Worm (Caenorhabditis elegans) whole organism, young adult: ENCODE measurements around the gene gst-7.

Source experiments
- F22D6.2 ChIP-seq: sonication (generic microtip); optimal IDR thresholded peaks from 2 replicates; lab custom pipeline; 2016; ENCODE audit warnings: mild to moderate bottlenecking, missing genetic modification characterization, missing compliant biosample characterization
- F23B12.7 ChIP-seq: sonication (generic microtip); optimal IDR thresholded peaks from 2 replicates; lab custom pipeline; 2017; ENCODE audit warnings: missing genetic modification characterization, mild to moderate bottlenecking, missing compliant biosample characterization, antibody characterized with exemption, moderate library complexity; ENCODE audit not compliant: insufficient read depth
- F49E8.2 ChIP-seq: sonication (generic microtip); optimal IDR thresholded peaks from 3 replicates; lab custom pipeline; 2017; ENCODE audit warnings: missing genetic modification characterization, mild to moderate bottlenecking, missing compliant biosample characterization, antibody characterized with exemption, moderate library complexity; ENCODE audit not compliant: insufficient read depth
- K12H6.12 ChIP-seq: fragments of 200-800 bp; sonication (Bioruptor generic); optimal IDR thresholded peaks from 2 replicates; lab custom pipeline; 2018; ENCODE audit warnings: mild to moderate bottlenecking, missing genetic modification characterization, missing compliant biosample characterization
- Y53G8AR.9 ChIP-seq: fragments of 200-800 bp; sonication (Bioruptor generic); conservative IDR thresholded peaks from 2 replicates; pipeline ENCODE4 v1.3.6; 2022; ENCODE audit warnings: missing genetic modification reagents, missing genetic modification characterization, missing compliant biosample characterization
- ZK185.1 ChIP-seq: sonication (generic microtip); optimal IDR thresholded peaks from 2 replicates; lab custom pipeline; 2016; ENCODE audit warnings: mild to moderate bottlenecking, missing genetic modification characterization, missing compliant biosample characterization; ENCODE audit not compliant: poor library complexity, severe bottlenecking
- ama-1 ChIP-seq, 3 experiments: fragments of 150-350 bp in 1 of 3; sonication (generic microtip) in 2 of 3; optimal IDR thresholded peaks; 2 replicates each; lab custom pipeline; 2014 to 2018; ENCODE audit warnings: missing biosample characterization in 2 of 3, missing genetic modification characterization in 2 of 3, missing genetic modification reagents in 2 of 3
- attf-3 ChIP-seq: fragments of 200-800 bp; sonication (Bioruptor generic); conservative IDR thresholded peaks from 2 replicates; pipeline ENCODE4 v1.3.6; 2022; ENCODE audit warnings: missing genetic modification reagents, missing genetic modification characterization, missing compliant biosample characterization
- attf-5 ChIP-seq: fragments of 200-800 bp; sonication (Bioruptor generic); optimal IDR thresholded peaks from 2 replicates; lab custom pipeline; 2018; ENCODE audit warnings: mild to moderate bottlenecking, missing genetic modification characterization, missing compliant biosample characterization
- bed-2 ChIP-seq: fragments of 200-800 bp; sonication (Bioruptor generic); IDR thresholded peaks from 2 replicates; pipeline ENCODE4 v1.3.6; 2022; ENCODE audit warnings: missing genetic modification reagents, missing genetic modification characterization, missing compliant biosample characterization
- cebp-1 ChIP-seq, 2 experiments: fragments of 200-800 bp in 1 of 2; sonication (Bioruptor generic) in 1 of 2; sonication (generic microtip) in 1 of 2; IDR thresholded peaks in 1 of 2; optimal IDR thresholded peaks in 1 of 2; 2 replicates each; pipeline versions ENCODE4 v1.3.6 to Lab custom; 2017 to 2022; ENCODE audit warnings: missing compliant biosample characterization in 2 of 2, missing genetic modification characterization in 2 of 2, mild to moderate bottlenecking in 1 of 2, missing genetic modification reagents in 1 of 2, moderate library complexity in 1 of 2
- ceh-27 ChIP-seq: fragments of 200-800 bp; sonication (Bioruptor generic); optimal IDR thresholded peaks from 2 replicates; lab custom pipeline; 2018; ENCODE audit warnings: mild to moderate bottlenecking, missing genetic modification characterization, moderate library complexity, missing compliant biosample characterization
- ceh-91 ChIP-seq: fragments of 200-800 bp; sonication (Bioruptor generic); IDR thresholded peaks from 2 replicates; pipeline ENCODE4 v1.3.6; 2022; ENCODE audit warnings: missing genetic modification reagents, missing genetic modification characterization, missing compliant biosample characterization
- chd-7 ChIP-seq: sonication (generic microtip); optimal IDR thresholded peaks from 2 replicates; lab custom pipeline; 2016; ENCODE audit warnings: mild to moderate bottlenecking, missing genetic modification characterization, moderate library complexity, missing compliant biosample characterization
- dpff-1 ChIP-seq: sonication (generic microtip); optimal IDR thresholded peaks from 2 replicates; lab custom pipeline; 2017; ENCODE audit warnings: mild to moderate bottlenecking, missing genetic modification characterization, missing compliant biosample characterization
- dpl-1 ChIP-seq: fragments of 150-350 bp; optimal IDR thresholded peaks from 2 replicates; lab custom pipeline; 2014; ENCODE audit warnings: missing biosample characterization, missing genetic modification reagents, missing genetic modification characterization
- efl-1 ChIP-seq: fragments of 150-350 bp; optimal IDR thresholded peaks from 2 replicates; lab custom pipeline; 2014; ENCODE audit warnings: missing biosample characterization, missing genetic modification reagents, missing genetic modification characterization
- ekl-4 ChIP-seq: fragments of 200-800 bp; sonication (Bioruptor generic); IDR thresholded peaks from 2 replicates; pipeline ENCODE4 v1.3.6; 2022; ENCODE audit warnings: missing genetic modification reagents, missing genetic modification characterization, missing compliant biosample characterization
- ets-4 ChIP-seq: fragments of 200-800 bp; sonication (Bioruptor generic); optimal IDR thresholded peaks from 2 replicates; lab custom pipeline; 2018; ENCODE audit warnings: mild to moderate bottlenecking, missing genetic modification characterization, missing compliant biosample characterization
- gei-17 ChIP-seq: fragments of 200-800 bp; sonication (Bioruptor generic); optimal IDR thresholded peaks from 2 replicates; lab custom pipeline; 2018; ENCODE audit warnings: mild to moderate bottlenecking, missing genetic modification characterization, missing compliant biosample characterization
- hmg-20 ChIP-seq: fragments of 200-800 bp; sonication (Bioruptor generic); IDR thresholded peaks from 2 replicates; pipeline ENCODE4 v1.3.6; 2022; ENCODE audit warnings: missing genetic modification reagents, missing genetic modification characterization, missing compliant biosample characterization
- hsf-1 ChIP-seq: fragments of 200-800 bp; sonication (Bioruptor generic); IDR thresholded peaks from 2 replicates; pipeline ENCODE4 v1.3.6; 2022; ENCODE audit warnings: missing genetic modification reagents, missing genetic modification characterization, missing compliant biosample characterization
- lin-35 ChIP-seq, 3 experiments: fragments of 150-350 bp in 2 of 3; sonication (generic microtip) in 1 of 3; optimal IDR thresholded peaks; 2 replicates each; lab custom pipeline; 2014 to 2018; ENCODE audit warnings: missing biosample characterization in 3 of 3, missing genetic modification characterization in 3 of 3, missing genetic modification reagents in 3 of 3
- lin-40 ChIP-seq: sonication (generic microtip); optimal IDR thresholded peaks from 2 replicates; lab custom pipeline; 2016; ENCODE audit warnings: missing genetic modification characterization, mild to moderate bottlenecking, missing compliant biosample characterization, missing genotype, missing genetic modification reagents
- lin-54 ChIP-seq: fragments of 200-800 bp; sonication (Bioruptor generic); optimal IDR thresholded peaks from 2 replicates; lab custom pipeline; 2018; ENCODE audit warnings: mild to moderate bottlenecking, missing genetic modification characterization, missing compliant biosample characterization
- lsy-27 ChIP-seq: sonication (generic microtip); optimal IDR thresholded peaks from 2 replicates; lab custom pipeline; 2017; ENCODE audit warnings: missing genetic modification characterization, mild to moderate bottlenecking, missing compliant biosample characterization, antibody characterized with exemption, missing genotype, borderline replicate concordance; ENCODE audit not compliant: insufficient read depth
- madf-10 ChIP-seq: sonication (generic microtip); optimal IDR thresholded peaks from 2 replicates; lab custom pipeline; 2016; ENCODE audit warnings: mild to moderate bottlenecking, missing genetic modification characterization, missing compliant biosample characterization
- madf-6 ChIP-seq: fragments of 200-800 bp; sonication (Bioruptor generic); IDR thresholded peaks from 2 replicates; pipeline ENCODE4 v1.3.6; 2022; ENCODE audit warnings: missing genetic modification reagents, missing genetic modification characterization, missing compliant biosample characterization
- madf-8 ChIP-seq: fragments of 200-800 bp; sonication (Bioruptor generic); conservative IDR thresholded peaks from 2 replicates; pipeline ENCODE4 v1.3.6; 2022; ENCODE audit warnings: missing genetic modification reagents, missing genetic modification characterization, missing compliant biosample characterization
- nfya-2 ChIP-seq: fragments of 200-800 bp; sonication (Bioruptor generic); IDR thresholded peaks from 2 replicates; pipeline ENCODE4 v1.3.6; 2022; ENCODE audit warnings: missing genetic modification reagents, missing genetic modification characterization, missing compliant biosample characterization
- nfyb-1 ChIP-seq: fragments of 200-800 bp; sonication (Bioruptor generic); IDR thresholded peaks from 2 replicates; pipeline ENCODE4 v1.3.6; 2022; ENCODE audit warnings: missing genetic modification reagents, missing genetic modification characterization, missing compliant biosample characterization
- nhr-80 ChIP-seq: sonication (generic microtip); optimal IDR thresholded peaks from 2 replicates; lab custom pipeline; 2016; ENCODE audit warnings: missing genetic modification characterization, missing compliant biosample characterization
- pbrm-1 ChIP-seq: fragments of 200-800 bp; sonication (Bioruptor generic); IDR thresholded peaks from 2 replicates; pipeline ENCODE4 v1.3.6; 2022; ENCODE audit warnings: missing genetic modification reagents, missing genetic modification characterization, missing compliant biosample characterization
- pha-4 ChIP-seq: fragments of 150-350 bp; sonication (generic microtip); optimal IDR thresholded peaks from 2 replicates; lab custom pipeline; 2014; ENCODE audit warnings: missing biosample characterization, missing genetic modification reagents, missing genetic modification characterization
- rcor-1 ChIP-seq: fragments of 200-800 bp; sonication (Bioruptor generic); IDR thresholded peaks from 2 replicates; pipeline ENCODE4 v1.3.6; 2022; ENCODE audit warnings: missing genetic modification reagents, missing genetic modification characterization, missing compliant biosample characterization
- repo-1 ChIP-seq: sonication (generic microtip); optimal IDR thresholded peaks from 2 replicates; lab custom pipeline; 2017; ENCODE audit warnings: mild to moderate bottlenecking, missing genetic modification characterization, missing compliant biosample characterization
- rpc-1 ChIP-seq, 2 experiments: fragments of 150-350 bp in 1 of 2; sonication (generic microtip) in 1 of 2; optimal IDR thresholded peaks; 2 replicates each; lab custom pipeline; 2014 to 2018; ENCODE audit warnings: missing biosample characterization in 1 of 2, missing genetic modification characterization in 1 of 2, missing genetic modification reagents in 1 of 2, missing genotype in 1 of 2
- sea-2 ChIP-seq: fragments of 200-800 bp; sonication (Bioruptor generic); IDR thresholded peaks from 2 replicates; pipeline ENCODE4 v1.3.6; 2022; ENCODE audit warnings: missing genetic modification characterization, missing compliant biosample characterization
- snpc-1.3 ChIP-seq: sonication (generic microtip); optimal IDR thresholded peaks from 2 replicates; lab custom pipeline; 2017; ENCODE audit warnings: missing genetic modification characterization, mild to moderate bottlenecking, missing compliant biosample characterization, antibody characterized with exemption, moderate library complexity, missing genotype, missing genetic modification reagents; ENCODE audit not compliant: insufficient read depth
- snpc-3.4 ChIP-seq: sonication (generic microtip); optimal IDR thresholded peaks from 2 replicates; lab custom pipeline; 2017; ENCODE audit warnings: missing genetic modification characterization, mild to moderate bottlenecking, missing compliant biosample characterization, antibody characterized with exemption, moderate library complexity, missing genotype, missing genetic modification reagents
- sptf-2 ChIP-seq: fragments of 200-800 bp; sonication (Bioruptor generic); optimal IDR thresholded peaks from 2 replicates; lab custom pipeline; 2018; ENCODE audit warnings: mild to moderate bottlenecking, missing genetic modification characterization, missing compliant biosample characterization
- tlf-1 ChIP-seq: fragments of 200-800 bp; sonication (Bioruptor generic); optimal IDR thresholded peaks from 2 replicates; lab custom pipeline; 2018; ENCODE audit warnings: mild to moderate bottlenecking, missing genetic modification characterization, missing compliant biosample characterization
- unc-62 ChIP-seq: fragments of 150-350 bp; optimal IDR thresholded peaks from 2 replicates; lab custom pipeline; 2014; ENCODE audit warnings: missing biosample characterization, missing genetic modification reagents, missing genetic modification characterization
- ztf-18 ChIP-seq: sonication (generic microtip); optimal IDR thresholded peaks from 2 replicates; lab custom pipeline; 2016; ENCODE audit warnings: missing genotype, mild to moderate bottlenecking, missing genetic modification characterization, missing compliant biosample characterization
- ztf-3 ChIP-seq: fragments of 200-800 bp; sonication (Bioruptor generic); optimal IDR thresholded peaks from 2 replicates; lab custom pipeline; 2018; ENCODE audit warnings: mild to moderate bottlenecking, missing genetic modification characterization, missing compliant biosample characterization

The gst-7 gene

ce11 chrII:4904277-4904676, 22.4 kb downstream of the gst-7 start (continued):
- peak; percentile 40 for TF ChIP-seq attf-5 (GFP tag; lab: Kevin White, UChicago)
- no peak for TF ChIP-seq F22D6.2
- TF ChIP-seq ZK185.1, result peak; percentile 58
- TF ChIP-seq chd-7 (tag; lab: Kevin White, UChicago), result peak; percentile 9
- peak; percentile 68 for TF ChIP-seq lin-54 (GFP tag; lab: Kevin White, UChicago)
- TF ChIP-seq dpl-1 (GFP tag; lab: Kevin White, UChicago), result peak; percentile 31
- no peak for TF ChIP-seq dpff-1 (tag; lab: Kevin White, UChicago)
- TF ChIP-seq lsy-27 (tag; lab: Kevin White, UChicago), result peak; percentile 60
- peak; percentile 17 for TF ChIP-seq ztf-18 (tag; lab: Kevin White, UChicago)
- TF ChIP-seq nfyb-1 (GFP tag; lab: Robert Waterston, UW), result 0 out of 2 replicates have a peak, but pooled peaks have one; percentile 27
- TF ChIP-seq tlf-1 (GFP tag; lab: Kevin White, UChicago), result peak; percentile 46
- peak; percentile 60 for TF ChIP-seq snpc-3.4 (tag; lab: Kevin White, UChicago)
- TF ChIP-seq hmg-20 (GFP tag; lab: Robert Waterston, UW), result no peak
- TF ChIP-seq ekl-4 (GFP tag; lab: Robert Waterston, UW), result peak; percentile 64
- peak; percentile 96 for TF ChIP-seq hsf-1 (GFP tag; lab: Robert Waterston, UW)
- no peak for TF ChIP-seq Y53G8AR.9 (GFP tag; lab: Robert Waterston, UW)
- TF ChIP-seq cebp-1 (GFP tag; IDR thresholded peaks at IDR 0.05; lab: Robert Waterston, UW), result peak; percentile 66
- peak; percentile 80 for TF ChIP-seq cebp-1 (tag; optimal IDR thresholded peaks at IDR 0.05; lab: Kevin White, UChicago)
- TF ChIP-seq ceh-27 (GFP tag; lab: Kevin White, UChicago), result peak; percentile 32
- TF ChIP-seq efl-1 (GFP tag; lab: Kevin White, UChicago), result peak; percentile 69
- peak; percentile 39; the same call in 1 of the 2 replicates for TF ChIP-seq ceh-91 (GFP tag; lab: Robert Waterston, UW)
- peak; percentile 44 for TF ChIP-seq F49E8.2 (tag; lab: Kevin White, UChicago)
- peak; percentile 36 for TF ChIP-seq rpc-1 (optimal IDR thresholded peaks at IDR 0.05; lab: Kevin White, UChicago)
- TF ChIP-seq rpc-1 (tag; optimal IDR thresholded peaks at IDR 0.05; lab: Kevin White, UChicago), result no peak
- peak; percentile 80 for TF ChIP-seq F23B12.7 (tag; lab: Kevin White, UChicago)
- TF ChIP-seq ztf-3 (GFP tag; lab: Kevin White, UChicago), result no peak
- TF ChIP-seq lin-35 (GFP tag; optimal IDR thresholded peaks at IDR 0.05; lab: Kevin White, UChicago), result peak in 1 of 3 experiments; percentile 68
- TF ChIP-seq K12H6.12, result peak; percentile 7
- TF ChIP-seq nhr-80 (tag; lab: Kevin White, UChicago), result peak; percentile 15
- TF ChIP-seq repo-1 (tag; lab: Kevin White, UChicago), result no peak
- TF ChIP-seq pha-4, result peak; percentile 37
- TF ChIP-seq madf-8, result peak; percentile 47; the same call in 1 of the 2 replicates
- peak; percentile 40 for TF ChIP-seq madf-10 (tag; lab: Kevin White, UChicago)
- no peak for TF ChIP-seq attf-3
- TF ChIP-seq madf-6 (GFP tag; lab: Robert Waterston, UW), result peak; percentile 82

- TF ChIP-seq pha-4 (peak; percentile 7), gei-17 (GFP tag; lab: Kevin White, UChicago) (no peak), sptf-2 (no peak), pbrm-1 (no peak), rcor-1 (no peak), bed-2 (GFP tag; lab: Robert Waterston, UW) (no peak), lin-40 (tag; lab: Kevin White, UChicago) (no peak), unc-62 (peak; percentile 67), attf-3 (no peak), ama-1 (optimal IDR thresholded peaks at IDR 0.05; lab: Kevin White, UChicago) (no peak), ama-1 (GFP tag; optimal IDR thresholded peaks at IDR 0.05; lab: Kevin White, UChicago) (no peak), snpc-1.3 (tag; lab: Kevin White, UChicago) (no peak), sea-2 (GFP tag; lab: Robert Waterston, UW) (no peak), nfya-2 (GFP tag; lab: Robert Waterston, UW) (no peak), ets-4 (GFP tag; lab: Kevin White, UChicago) (no peak)
These were observed 22.9 kb downstream of the gst-7 start, which contains the start of gene btbd-10 for ce11 chrII:4904778-4905177. btbd-10 (plus strand) TSS chrII:4905008.
